Worm (Caenorhabditis elegans): ENCODE data around the gene T08B1.1.

- no peak for TF ChIP-seq flt-1 (GFP tag; IDR thresholded peaks at IDR 0.05)
- TF ChIP-seq scrt-1 (GFP tag; IDR thresholded peaks at IDR 0.05), result no peak
- TF ChIP-seq F13C5.2 (tag; optimal IDR thresholded peaks at IDR 0.05), result no peak
- no peak for TF ChIP-seq tbx-37 (GFP tag; conservative IDR thresholded peaks at IDR 0.05)
- no peak for TF ChIP-seq tra-4 (tag; optimal IDR thresholded peaks at IDR 0.05)
- no peak for TF ChIP-seq ama-1 (optimal IDR thresholded peaks at IDR 0.05)
These were observed 41.0 kb downstream of the T08B1.1 start for ce11 chrV:1945875-1946274.
